Worm (Caenorhabditis elegans): ENCODE results near the gene Y39F10A.1.

DNA sequence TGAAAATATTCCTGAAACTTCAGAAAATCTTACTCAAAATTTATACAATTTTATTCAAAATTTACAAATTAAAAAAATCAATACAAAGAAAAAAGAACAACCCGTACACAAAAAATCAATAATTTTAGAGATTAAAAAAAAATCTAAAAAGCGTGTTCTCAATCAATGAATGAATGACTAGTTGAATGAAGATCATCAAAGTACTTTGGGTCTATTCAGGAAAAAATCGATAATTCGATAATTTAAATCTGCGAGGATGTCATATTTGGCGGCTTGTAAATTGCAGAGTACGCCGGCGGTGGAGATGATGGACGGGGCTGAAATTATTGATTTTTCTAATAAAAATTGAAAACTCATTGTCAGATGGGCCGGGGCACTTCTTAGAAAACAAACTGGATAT lies 19.0 kb upstream of the Y39F10A.1 start:
- TF ChIP-seq ceh-82 (tag; optimal IDR thresholded peaks at IDR 0.05) (no peak), nhr-21 (tag; optimal IDR thresholded peaks at IDR 0.05) (no peak), ama-1 (optimal IDR thresholded peaks at IDR 0.05) (no peak), nhr-12 (tag; optimal IDR thresholded peaks at IDR 0.05) (no peak), dmd-4 (tag; optimal IDR thresholded peaks at IDR 0.05) (no peak), unc-55 (GFP tag; optimal IDR thresholded peaks at IDR 0.05) (no peak)

All from whole organism, L2 larva.